Worm (Caenorhabditis elegans) whole organism, L3 larva: ENCODE data around the gene snt-5.

Experiments
- fkh-10 ChIP-seq: sonication (generic microtip); optimal IDR thresholded peaks from 2 replicates; lab custom pipeline; 2017; ENCODE audit warnings: missing biosample characterization, missing genetic modification reagents, missing genetic modification characterization
- nhr-12 ChIP-seq: fragments of 150-350 bp; optimal IDR thresholded peaks from 2 replicates; lab custom pipeline; 2014; ENCODE audit warnings: missing biosample characterization, missing genetic modification characterization
- ztf-11 ChIP-seq: fragments of 150-350 bp; optimal IDR thresholded peaks from 2 replicates; lab custom pipeline; 2014; ENCODE audit warnings: missing biosample characterization, missing genetic modification characterization

- TF ChIP-seq fkh-10 (GFP tag; lab: Kevin White, UChicago) (no peak), nhr-12 (tag; lab: Kevin White, UChicago) (no peak), ztf-11 (no peak)
These were observed 45.3 kb upstream of the snt-5 start for ce11 chrV:1456614-1457013.
